Worm (Caenorhabditis elegans) whole organism, L1 larva: ENCODE data around the gene lex-1.
A peak's percentile ranks its signal among the peaks of the same experiment; 100 is the strongest.

Experiments used
- C04F5.9 ChIP-seq: sonication (generic microtip); optimal IDR thresholded peaks from 2 replicates; lab custom pipeline; 2016; ENCODE audit warnings: missing genetic modification characterization, missing compliant biosample characterization
- C34B4.2 ChIP-seq: sonication (generic microtip); optimal IDR thresholded peaks from 2 replicates; lab custom pipeline; 2017; ENCODE audit warnings: mild to moderate bottlenecking, missing genetic modification characterization, missing compliant biosample characterization
- Y116A8C.19 ChIP-seq: sonication (generic microtip); optimal IDR thresholded peaks from 2 replicates; lab custom pipeline; 2016; ENCODE audit warnings: missing compliant biosample characterization, missing genetic modification characterization, borderline replicate concordance
- aha-1 ChIP-seq: fragments of 150-350 bp; optimal IDR thresholded peaks from 2 replicates; lab custom pipeline; 2014; ENCODE audit warnings: missing biosample characterization, missing genetic modification characterization
- ama-1 ChIP-seq: fragments of 150-350 bp; optimal IDR thresholded peaks from 2 replicates; lab custom pipeline; 2014
- blmp-1 ChIP-seq: fragments of 150-350 bp; optimal IDR thresholded peaks from 2 replicates; lab custom pipeline; 2014; ENCODE audit warnings: missing biosample characterization, missing genetic modification characterization
- ceh-82 ChIP-seq, 3 experiments: fragments of 150-350 bp in 1 of 3; sonication (generic microtip) in 2 of 3; optimal IDR thresholded peaks; 2 replicates each; lab custom pipeline; 2014 to 2017; ENCODE audit warnings: missing biosample characterization in 3 of 3, missing genetic modification characterization in 3 of 3
- ceh-88 ChIP-seq: fragments of 200-800 bp; sonication (Bioruptor generic); IDR thresholded peaks from 2 replicates; pipeline ENCODE4 v1.3.6; 2022; ENCODE audit warnings: missing genetic modification characterization, missing compliant biosample characterization
- ces-1 ChIP-seq: fragments of 150-350 bp; optimal IDR thresholded peaks from 2 replicates; lab custom pipeline; 2014; ENCODE audit warnings: missing biosample characterization, missing genetic modification reagents, missing genetic modification characterization
- dpl-1 ChIP-seq, 3 experiments: fragments of 150-350 bp in 2 of 3; sonication (generic microtip) in 1 of 3; optimal IDR thresholded peaks; 2 replicates each; lab custom pipeline; 2014 to 2017; ENCODE audit warnings: missing biosample characterization in 3 of 3, missing genetic modification characterization in 3 of 3, missing genetic modification reagents in 3 of 3
- efl-1 ChIP-seq, 4 experiments: fragments of 150-350 bp; optimal IDR thresholded peaks in 3 of 4; peaks in 1 of 4; 1 replicate in 1 of 4; 2 replicates in 3 of 4; lab custom pipeline; 2014; ENCODE audit warnings: missing biosample characterization in 2 of 4, missing genetic modification characterization in 2 of 4, missing genetic modification reagents in 2 of 4
- elt-2 ChIP-seq: sonication (generic microtip); optimal IDR thresholded peaks from 2 replicates; lab custom pipeline; 2016; ENCODE audit warnings: missing genetic modification characterization, mild to moderate bottlenecking, inconsistent platforms, missing compliant biosample characterization, missing genetic modification reagents
- elt-3 ChIP-seq, 6 experiments: fragments of 150-350 bp in 1 of 6; sonication (generic microtip); optimal IDR thresholded peaks; 2 replicates each; lab custom pipeline; 2017 to 2018; ENCODE audit warnings: missing biosample characterization in 6 of 6, missing genetic modification characterization in 6 of 6, inconsistent platforms in 1 of 6
- grh-1 ChIP-seq: fragments of 200-800 bp; sonication (Bioruptor generic); IDR thresholded peaks from 2 replicates; pipeline ENCODE4 v1.3.6; 2022; ENCODE audit warnings: missing genetic modification reagents, missing genetic modification characterization, missing compliant biosample characterization
- hlh-17 ChIP-seq: fragments of 200-800 bp; sonication (Bioruptor generic); optimal IDR thresholded peaks from 2 replicates; lab custom pipeline; 2018; ENCODE audit warnings: missing genetic modification characterization, mild to moderate bottlenecking, missing compliant biosample characterization, moderate library complexity, borderline replicate concordance
- irx-1 ChIP-seq: sonication (generic microtip); optimal IDR thresholded peaks from 2 replicates; lab custom pipeline; 2016; ENCODE audit warnings: missing genetic modification characterization, missing compliant biosample characterization
- lin-14 ChIP-seq: fragments of 200-800 bp; sonication (Bioruptor generic); optimal IDR thresholded peaks from 2 replicates; lab custom pipeline; 2018; ENCODE audit warnings: mild to moderate bottlenecking, missing genetic modification characterization, moderate library complexity, missing compliant biosample characterization
- lin-15B ChIP-seq: fragments of 150-350 bp; sonication (generic microtip); optimal IDR thresholded peaks from 3 replicates; lab custom pipeline; 2014; ENCODE audit warnings: missing biosample characterization, missing genetic modification characterization
- lin-35 ChIP-seq, 2 experiments: fragments of 150-350 bp; optimal IDR thresholded peaks; 2 replicates each; lab custom pipeline; 2014; ENCODE audit warnings: missing biosample characterization in 2 of 2, missing genetic modification characterization in 2 of 2, missing genetic modification reagents in 2 of 2
- lsy-2 ChIP-seq, 2 experiments: fragments of 150-350 bp; optimal IDR thresholded peaks; 2 replicates each; lab custom pipeline; 2014; ENCODE audit warnings: missing biosample characterization in 2 of 2, missing genetic modification characterization in 2 of 2
- mab-9 ChIP-seq: fragments of 200-800 bp; sonication (Bioruptor generic); IDR thresholded peaks from 2 replicates; pipeline ENCODE4 v1.3.6; 2022; ENCODE audit warnings: missing genetic modification reagents, missing genetic modification characterization, missing compliant biosample characterization
- mdl-1 ChIP-seq, 2 experiments: fragments of 150-350 bp; optimal IDR thresholded peaks; 2 replicates each; lab custom pipeline; 2014 to 2017; ENCODE audit warnings: missing biosample characterization in 2 of 2, missing genetic modification characterization in 2 of 2, inconsistent platforms in 1 of 2
- nhr-19 ChIP-seq: fragments of 200-800 bp; sonication (Bioruptor generic); conservative IDR thresholded peaks from 2 replicates; pipeline ENCODE4 v1.3.6; 2022; ENCODE audit warnings: missing genetic modification characterization, missing compliant biosample characterization
- nhr-20 ChIP-seq: sonication (generic microtip); optimal IDR thresholded peaks from 2 replicates; lab custom pipeline; 2016; ENCODE audit warnings: mild to moderate bottlenecking, missing genetic modification characterization, missing compliant biosample characterization
- nhr-237 ChIP-seq: fragments of 150-350 bp; optimal IDR thresholded peaks from 2 replicates; lab custom pipeline; 2014; ENCODE audit warnings: missing biosample characterization, missing genetic modification characterization
- nhr-47 ChIP-seq: sonication (generic microtip); optimal IDR thresholded peaks from 2 replicates; lab custom pipeline; 2016; ENCODE audit warnings: mild to moderate bottlenecking, missing genetic modification characterization, moderate library complexity, missing compliant biosample characterization
- nhr-71 ChIP-seq: sonication (generic microtip); optimal IDR thresholded peaks from 2 replicates; lab custom pipeline; 2016; ENCODE audit warnings: mild to moderate bottlenecking, missing genetic modification characterization, moderate library complexity, missing compliant biosample characterization
- nhr-84 ChIP-seq: sonication (generic microtip); optimal IDR thresholded peaks from 2 replicates; lab custom pipeline; 2017; ENCODE audit warnings: missing biosample characterization, missing genetic modification characterization
- nhr-85 ChIP-seq: sonication (generic microtip); peaks from one replicate; lab custom pipeline; 2016; ENCODE audit warnings: missing genetic modification characterization, inconsistent platforms, missing compliant biosample characterization
- nhr-90 ChIP-seq: sonication (generic microtip); optimal IDR thresholded peaks from 2 replicates; lab custom pipeline; 2016; ENCODE audit warnings: mild to moderate bottlenecking, missing genetic modification characterization, missing compliant biosample characterization; ENCODE audit not compliant: poor library complexity
- pax-3 ChIP-seq: fragments of 200-800 bp; sonication (Bioruptor generic); optimal IDR thresholded peaks from 2 replicates; lab custom pipeline; 2018; ENCODE audit warnings: mild to moderate bottlenecking, missing genetic modification characterization, moderate library complexity, missing compliant biosample characterization
- pqm-1 ChIP-seq: sonication (generic microtip); optimal IDR thresholded peaks from 3 replicates; lab custom pipeline; 2017; ENCODE audit warnings: missing biosample characterization, missing genetic modification characterization
- rnt-1 ChIP-seq: sonication (generic microtip); optimal IDR thresholded peaks from 2 replicates; lab custom pipeline; 2016; ENCODE audit warnings: mild to moderate bottlenecking, missing genetic modification characterization, moderate library complexity, missing compliant biosample characterization
- snpc-4 ChIP-seq: fragments of 150-350 bp; optimal IDR thresholded peaks from 2 replicates; lab custom pipeline; 2014; ENCODE audit warnings: missing biosample characterization, missing genetic modification characterization
- snu-23 ChIP-seq: sonication (generic microtip); optimal IDR thresholded peaks from 2 replicates; lab custom pipeline; 2016; ENCODE audit warnings: missing genetic modification characterization, missing compliant biosample characterization
- swsn-7 ChIP-seq: sonication (generic microtip); optimal IDR thresholded peaks from 2 replicates; lab custom pipeline; 2016; ENCODE audit warnings: missing genetic modification characterization, missing compliant biosample characterization
- tbx-2 ChIP-seq: sonication (generic microtip); optimal IDR thresholded peaks from 2 replicates; lab custom pipeline; 2016; ENCODE audit warnings: missing genetic modification characterization, missing compliant biosample characterization
- unc-130 ChIP-seq: fragments of 150-350 bp; optimal IDR thresholded peaks from 2 replicates; lab custom pipeline; 2017; ENCODE audit warnings: missing biosample characterization, missing genetic modification characterization, inconsistent platforms
- unc-62 ChIP-seq: fragments of 150-350 bp; optimal IDR thresholded peaks from 2 replicates; lab custom pipeline; 2014; ENCODE audit warnings: missing biosample characterization, missing genetic modification reagents, missing genetic modification characterization
- zag-1 ChIP-seq: fragments of 150-350 bp; optimal IDR thresholded peaks from 2 replicates; lab custom pipeline; 2014; ENCODE audit warnings: missing biosample characterization, missing genetic modification characterization
- ztf-11 ChIP-seq, 2 experiments: sonication (generic microtip); optimal IDR thresholded peaks; 2 replicates each; lab custom pipeline; 2016 to 2017; ENCODE audit warnings: missing genetic modification characterization in 2 of 2, missing biosample characterization in 1 of 2, missing compliant biosample characterization in 1 of 2

The lex-1 gene

ce11 chrIV:12043054-12043453, 36.2 kb upstream of the lex-1 start:
- TF ChIP-seq mdl-1 (tag; optimal IDR thresholded peaks at IDR 0.05; lab: Kevin White, UChicago) (no peak), lin-15B (no peak), zag-1 (tag; lab: Kevin White, UChicago) (no peak), ztf-11 (tag; optimal IDR thresholded peaks at IDR 0.05; lab: Kevin White, UChicago) (no peak), C04F5.9 (tag; lab: Kevin White, UChicago) (no peak), aha-1 (tag; lab: Kevin White, UChicago) (no peak), ceh-88 (GFP tag; lab: Robert Waterston, UW) (no peak), pax-3 (no peak), C34B4.2 (no peak), snu-23 (GFP tag; lab: Kevin White, UChicago) (no peak), ces-1 (GFP tag; lab: Kevin White, UChicago) (no peak), Y116A8C.19 (tag; lab: Kevin White, UChicago) (no peak), efl-1 (optimal IDR thresholded peaks at IDR 0.05; lab: Kevin White, UChicago) (no peak), efl-1 (GFP tag; optimal IDR thresholded peaks at IDR 0.05 in 1 of 2; lab: Kevin White, UChicago) (no peak), blmp-1 (tag; lab: Kevin White, UChicago) (no peak), lin-35 (GFP tag; optimal IDR thresholded peaks at IDR 0.05; lab: Kevin White, UChicago) (peak in 1 of 2 experiments; percentile 25), nhr-71 (tag; lab: Kevin White, UChicago) (peak; percentile 6), snpc-4 (tag; lab: Kevin White, UChicago) (no peak), nhr-20 (tag; lab: Kevin White, UChicago) (peak; percentile 32), ceh-82 (tag; optimal IDR thresholded peaks at IDR 0.05; lab: Kevin White, UChicago) (no peak), swsn-7 (no peak), hlh-17 (GFP tag; lab: Kevin White, UChicago) (no peak), nhr-237 (tag; lab: Kevin White, UChicago) (no peak), nhr-19 (GFP tag; lab: Robert Waterston, UW) (peak; percentile 39; the same call in 1 of the 2 replicates), elt-2 (tag; lab: Kevin White, UChicago) (peak; percentile 14)

ce11 chrIV:12044844-12045738, 34.2 kb upstream of the lex-1 start:
- peak in 1 of 3 experiments; percentile 18 for TF ChIP-seq dpl-1 (GFP tag; optimal IDR thresholded peaks at IDR 0.05; lab: Kevin White, UChicago)
- peak; percentile 31 for TF ChIP-seq rnt-1
- no peak for TF ChIP-seq unc-62 (GFP tag; lab: Kevin White, UChicago)
- TF ChIP-seq nhr-71 (tag; lab: Kevin White, UChicago) = peak; percentile 48
- TF ChIP-seq irx-1 = no peak
- TF ChIP-seq nhr-84 = no peak
- TF ChIP-seq nhr-19 (GFP tag; lab: Robert Waterston, UW) = peak; percentile 22
- TF ChIP-seq mdl-1 (tag; optimal IDR thresholded peaks at IDR 0.05; lab: Kevin White, UChicago) = no peak
- TF ChIP-seq lsy-2 (tag; optimal IDR thresholded peaks at IDR 0.05; lab: Kevin White, UChicago) = peak in 1 of 2 experiments; percentile 23
- TF ChIP-seq tbx-2 = peak; percentile 21
- no peak for TF ChIP-seq mab-9
- peak; percentile 92 for TF ChIP-seq nhr-85 (tag; lab: Kevin White, UChicago)
- TF ChIP-seq unc-130 (tag; lab: Kevin White, UChicago) = peak; percentile 19
- TF ChIP-seq ztf-11 (tag; optimal IDR thresholded peaks at IDR 0.05; lab: Kevin White, UChicago) = no peak
- TF ChIP-seq nhr-90 (tag; lab: Kevin White, UChicago) = peak; percentile 53
- no peak for TF ChIP-seq pqm-1 (tag; lab: Kevin White, UChicago)
- peak in 1 of 2 experiments; percentile 10 for TF ChIP-seq efl-1 (optimal IDR thresholded peaks at IDR 0.05; lab: Kevin White, UChicago)
- TF ChIP-seq efl-1 (GFP tag; optimal IDR thresholded peaks at IDR 0.05 in 1 of 2; lab: Kevin White, UChicago) = peak in 1 of 2 experiments; percentile 92
- peak; percentile 59 for TF ChIP-seq snu-23 (GFP tag; lab: Kevin White, UChicago)
- TF ChIP-seq ama-1 (lab: Kevin White, UChicago) = no peak
- no peak for TF ChIP-seq nhr-47 (tag; lab: Kevin White, UChicago)
- TF ChIP-seq lin-14 (GFP tag; lab: Kevin White, UChicago) = peak; percentile 74
- TF ChIP-seq C04F5.9 (tag; lab: Kevin White, UChicago) = no peak
- peak in 2 of 6 experiments; percentile 53 to 67 for TF ChIP-seq elt-3 (tag; optimal IDR thresholded peaks at IDR 0.05; lab: Kevin White, UChicago)
- TF ChIP-seq nhr-20 (tag; lab: Kevin White, UChicago) = peak; percentile 71
- TF ChIP-seq blmp-1 (tag; lab: Kevin White, UChicago) = peak; percentile 69
- TF ChIP-seq grh-1 (GFP tag; lab: Robert Waterston, UW) = no peak
